Worm (Caenorhabditis elegans) whole organism, L3 larva: ENCODE results near the gene lgc-39.

Experiments
- R02D3.7 ChIP-seq: fragments of 150-350 bp; optimal IDR thresholded peaks from 2 replicates; lab custom pipeline; 2014; ENCODE audit warnings: missing biosample characterization, missing genetic modification characterization
- ama-1 ChIP-seq: fragments of 150-350 bp; optimal IDR thresholded peaks from 2 replicates; lab custom pipeline; 2018
- fkh-10 ChIP-seq: sonication (generic microtip); optimal IDR thresholded peaks from 2 replicates; lab custom pipeline; 2017; ENCODE audit warnings: missing biosample characterization, missing genetic modification reagents, missing genetic modification characterization
- lin-39 ChIP-seq: fragments of 150-350 bp; optimal IDR thresholded peaks from 2 replicates; lab custom pipeline; 2018; ENCODE audit warnings: missing biosample characterization, missing genetic modification reagents, missing genetic modification characterization
- nhr-67 ChIP-seq: fragments of 150-350 bp; optimal IDR thresholded peaks from 2 replicates; lab custom pipeline; 2014; ENCODE audit warnings: missing biosample characterization, missing genetic modification characterization
- skn-1 ChIP-seq: fragments of 150-350 bp; optimal IDR thresholded peaks from 2 replicates; lab custom pipeline; 2014; ENCODE audit warnings: missing biosample characterization, missing genetic modification characterization

- TF ChIP-seq fkh-10 (GFP tag; lab: Kevin White, UChicago) (no peak), ama-1 (no peak), R02D3.7 (tag; lab: Kevin White, UChicago) (no peak), lin-39 (tag; lab: Kevin White, UChicago) (no peak), nhr-67 (no peak), skn-1 (tag; lab: Kevin White, UChicago) (no peak)
Measured at ce11 chrV:7142661-7143060, 32.6 kb upstream of the lgc-39 start.
